Worm (Caenorhabditis elegans): ENCODE measurements around the gene Y32H12A.8.

Gene Y32H12A.8

DNA sequence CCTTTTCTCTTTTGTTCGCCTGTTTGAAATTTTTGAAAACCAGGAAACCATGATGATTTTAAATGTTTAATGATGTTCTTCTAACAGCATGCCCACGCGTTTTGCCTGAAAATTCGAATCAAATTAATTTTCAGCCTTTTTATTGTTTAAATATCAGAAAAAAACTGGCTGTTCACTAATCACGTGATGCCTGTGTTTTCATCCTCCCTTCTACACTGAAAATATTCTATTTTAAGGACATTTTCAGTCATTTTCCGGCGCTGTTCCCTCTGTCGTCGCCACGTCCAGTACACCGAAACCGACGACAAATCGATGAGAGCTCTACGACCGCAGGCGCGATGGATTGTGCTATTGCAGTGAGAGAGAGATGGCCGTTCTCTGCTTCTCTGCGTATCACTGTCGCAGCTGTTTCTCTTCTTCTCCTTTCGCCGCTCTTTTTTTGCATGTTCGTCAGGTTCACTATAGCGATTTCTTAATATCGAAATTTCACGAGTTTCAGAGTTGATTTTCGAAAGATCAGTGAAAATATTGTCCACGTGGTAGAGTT is 44.0 kb upstream of the Y32H12A.8 start, which contains the start of gene F48E8.8:
F48E8.8 (minus strand) TSS at position 51 of the 547 bp plus-strand sequence.
- peak in 1 of 2 experiments; percentile 89 for TF ChIP-seq unc-62 (GFP tag; optimal IDR thresholded peaks at IDR 0.05 in 1 of 2)
- no peak for TF ChIP-seq unc-62 (tag; optimal IDR thresholded peaks at IDR 0.05)
- TF ChIP-seq dmd-8 (GFP tag; IDR thresholded peaks at IDR 0.05), result no peak
- peak; percentile 12 for TF ChIP-seq nhr-11 (tag; optimal IDR thresholded peaks at IDR 0.05)
- TF ChIP-seq lin-13 (GFP tag; optimal IDR thresholded peaks at IDR 0.05), result peak; percentile 25
- TF ChIP-seq mxl-3 (GFP tag; optimal IDR thresholded peaks at IDR 0.05), result peak; percentile 9
- TF ChIP-seq vab-7 (GFP tag; IDR thresholded peaks at IDR 0.05), result 0 out of 2 replicates have a peak, but pooled peaks have one; percentile 12
- peak; percentile 54 for TF ChIP-seq dpl-1 (GFP tag; optimal IDR thresholded peaks at IDR 0.05)
- peak; percentile 58 for TF ChIP-seq rbr-2 (tag; optimal IDR thresholded peaks at IDR 0.05)
- no peak for TF ChIP-seq zip-2 (tag; optimal IDR thresholded peaks at IDR 0.05)
- TF ChIP-seq dve-1 (tag; optimal IDR thresholded peaks at IDR 0.05; ENCODE audit: insufficient read depth), result peak; percentile 68
- TF ChIP-seq skn-1 (tag; optimal IDR thresholded peaks at IDR 0.05), result no peak
- no peak for TF ChIP-seq ces-1 (GFP tag; optimal IDR thresholded peaks at IDR 0.05)
- peak; percentile 77 for TF ChIP-seq hlh-30 (tag; optimal IDR thresholded peaks at IDR 0.05; ENCODE audit: insufficient read depth)
- no peak for TF ChIP-seq lin-29 (GFP tag; IDR thresholded peaks at IDR 0.05)
- peak; percentile 21 for TF ChIP-seq nhr-6 (tag; optimal IDR thresholded peaks at IDR 0.05)
- peak; percentile 45 for TF ChIP-seq nhr-28 (tag; optimal IDR thresholded peaks at IDR 0.05)
- no peak for TF ChIP-seq lin-15B (tag; optimal IDR thresholded peaks at IDR 0.05)
- peak; percentile 73 for TF ChIP-seq lin-38 (GFP tag; IDR thresholded peaks at IDR 0.05)
- no peak for TF ChIP-seq saeg-2 (GFP tag; IDR thresholded peaks at IDR 0.05)
- TF ChIP-seq aly-2 (tag; optimal IDR thresholded peaks at IDR 0.05), result no peak
- TF ChIP-seq daf-19 (GFP tag; conservative IDR thresholded peaks at IDR 0.05), result no peak
- no peak for TF ChIP-seq T26A8.4 (GFP tag; IDR thresholded peaks at IDR 0.05)
- no peak for TF ChIP-seq zag-1 (tag; optimal IDR thresholded peaks at IDR 0.05)
- TF ChIP-seq nhr-237 (tag; optimal IDR thresholded peaks at IDR 0.05), result no peak
- peak; percentile 34 for TF ChIP-seq mep-1 (tag; optimal IDR thresholded peaks at IDR 0.05)
- peak in 1 of 2 experiments; percentile 36 for TF ChIP-seq mdl-1 (tag; optimal IDR thresholded peaks at IDR 0.05)
- no peak for TF ChIP-seq snpc-1.2 (GFP tag; IDR thresholded peaks at IDR 0.05)
- no peak for TF ChIP-seq ama-1 (optimal IDR thresholded peaks at IDR 0.05)
- TF ChIP-seq nhr-10 (tag; optimal IDR thresholded peaks at IDR 0.05), result no peak
- no peak for TF ChIP-seq ceh-20 (GFP tag; IDR thresholded peaks at IDR 0.05)
- no peak for TF ChIP-seq attf-4 (tag; optimal IDR thresholded peaks at IDR 0.05)
- TF ChIP-seq hlh-11 (tag; optimal IDR thresholded peaks at IDR 0.05), result peak; percentile 93
- TF ChIP-seq F10B5.3 (tag; optimal IDR thresholded peaks at IDR 0.05), result no peak
- TF ChIP-seq aha-1 (tag), result peak; percentile 95
- peak in 1 of 2 experiments; percentile 77 for TF ChIP-seq lsy-2 (tag; optimal IDR thresholded peaks at IDR 0.05)
- peak in 1 of 2 experiments; percentile 46 for TF ChIP-seq hif-1 (tag; optimal IDR thresholded peaks at IDR 0.05)
- TF ChIP-seq mes-2 (tag; optimal IDR thresholded peaks at IDR 0.05; ENCODE audit: poor library complexity, severe bottlenecking), result peak; percentile 73
- peak; percentile 80 for TF ChIP-seq hmg-1.1 (GFP tag; IDR thresholded peaks at IDR 0.05)
- TF ChIP-seq nhr-42 (GFP tag; IDR thresholded peaks at IDR 0.05), result no peak
- peak; percentile 51 for TF ChIP-seq dmd-6 (GFP tag; IDR thresholded peaks at IDR 0.05)
- TF ChIP-seq set-16 (GFP tag; IDR thresholded peaks at IDR 0.05), result peak; percentile 44; the same call in 1 of the 2 replicates
- no peak for TF ChIP-seq nhr-25 (tag; optimal IDR thresholded peaks at IDR 0.05; ENCODE audit: borderline replicate concordance, insufficient read depth)
- TF ChIP-seq daf-16 (GFP tag; optimal IDR thresholded peaks at IDR 0.05), result peak in 1 of 2 experiments; percentile 21
- peak; percentile 12 for TF ChIP-seq daf-16 (tag; optimal IDR thresholded peaks at IDR 0.05)

All from whole organism, L4 larva.